Worm (Caenorhabditis elegans) whole organism, young adult: ENCODE results near the gene R07H5.16.

ENCODE experiments used
- C06A6.2 ChIP-seq: fragments of 200-800 bp; sonication (Bioruptor generic); conservative IDR thresholded peaks from 2 replicates; pipeline ENCODE4 v1.3.6; 2022; ENCODE audit warnings: missing genetic modification characterization, missing compliant biosample characterization
- C17E4.6 ChIP-seq: fragments of 200-800 bp; sonication (Bioruptor generic); IDR thresholded peaks from 2 replicates; pipeline ENCODE4 v1.3.6; 2022; ENCODE audit warnings: missing genetic modification reagents, missing genetic modification characterization, missing compliant biosample characterization
- F49E8.2 ChIP-seq: sonication (generic microtip); optimal IDR thresholded peaks from 3 replicates; lab custom pipeline; 2017; ENCODE audit warnings: missing genetic modification characterization, mild to moderate bottlenecking, missing compliant biosample characterization, antibody characterized with exemption, moderate library complexity; ENCODE audit not compliant: insufficient read depth
- F55B11.4 ChIP-seq: sonication (generic microtip); optimal IDR thresholded peaks from 2 replicates; lab custom pipeline; 2016; ENCODE audit warnings: missing compliant biosample characterization, missing genetic modification characterization, borderline replicate concordance; ENCODE audit not compliant: insufficient read depth
- Y56A3A.18 ChIP-seq: fragments of 200-800 bp; sonication (Bioruptor generic); IDR thresholded peaks from 2 replicates; pipeline ENCODE4 v1.3.6; 2022; ENCODE audit warnings: missing genetic modification reagents, missing genetic modification characterization, missing compliant biosample characterization
- Y67H2A.10 ChIP-seq: fragments of 200-800 bp; sonication (Bioruptor generic); conservative IDR thresholded peaks from 2 replicates; pipeline ENCODE4 v1.3.6; 2022; ENCODE audit warnings: missing genetic modification reagents, missing genetic modification characterization, missing compliant biosample characterization
- ama-1 ChIP-seq, 3 experiments: fragments of 150-350 bp in 1 of 3; sonication (generic microtip) in 2 of 3; optimal IDR thresholded peaks; 2 replicates each; lab custom pipeline; 2014 to 2018; ENCODE audit warnings: missing biosample characterization in 2 of 3, missing genetic modification characterization in 2 of 3, missing genetic modification reagents in 2 of 3
- athp-1 ChIP-seq: sonication (generic microtip); optimal IDR thresholded peaks from 2 replicates; lab custom pipeline; 2017; ENCODE audit warnings: mild to moderate bottlenecking, missing genetic modification characterization, missing compliant biosample characterization
- bed-1 ChIP-seq: fragments of 200-800 bp; sonication (Bioruptor generic); IDR thresholded peaks from 2 replicates; pipeline ENCODE4 v1.3.6; 2022; ENCODE audit warnings: missing genetic modification reagents, missing genetic modification characterization, missing compliant biosample characterization
- ceh-100 ChIP-seq: fragments of 200-800 bp; sonication (Bioruptor generic); IDR thresholded peaks from 2 replicates; pipeline ENCODE4 v1.3.6; 2022; ENCODE audit warnings: missing genetic modification reagents, missing genetic modification characterization, missing compliant biosample characterization
- ceh-40 ChIP-seq: fragments of 200-800 bp; sonication (Bioruptor generic); IDR thresholded peaks from 2 replicates; pipeline ENCODE4 v1.3.6; 2022; ENCODE audit warnings: missing genetic modification characterization, missing compliant biosample characterization
- ceh-91 ChIP-seq: fragments of 200-800 bp; sonication (Bioruptor generic); IDR thresholded peaks from 2 replicates; pipeline ENCODE4 v1.3.6; 2022; ENCODE audit warnings: missing genetic modification reagents, missing genetic modification characterization, missing compliant biosample characterization
- die-1 ChIP-seq: sonication (generic microtip); optimal IDR thresholded peaks from 2 replicates; lab custom pipeline; 2016; ENCODE audit warnings: missing genotype, mild to moderate bottlenecking, missing genetic modification characterization, missing compliant biosample characterization
- egl-44 ChIP-seq: fragments of 200-800 bp; sonication (Bioruptor generic); IDR thresholded peaks from 2 replicates; pipeline ENCODE4 v1.3.6; 2022; ENCODE audit warnings: missing genetic modification reagents, missing genetic modification characterization, missing compliant biosample characterization
- him-1 ChIP-seq: sonication (generic microtip); optimal IDR thresholded peaks from 2 replicates; lab custom pipeline; 2016; ENCODE audit warnings: missing genotype, missing genetic modification reagents, missing genetic modification characterization, missing compliant biosample characterization
- hlh-12 ChIP-seq: sonication (generic microtip); optimal IDR thresholded peaks from 2 replicates; lab custom pipeline; 2016; ENCODE audit warnings: missing genetic modification characterization, missing compliant biosample characterization
- hsf-1 ChIP-seq: fragments of 200-800 bp; sonication (Bioruptor generic); IDR thresholded peaks from 2 replicates; pipeline ENCODE4 v1.3.6; 2022; ENCODE audit warnings: missing genetic modification reagents, missing genetic modification characterization, missing compliant biosample characterization
- lag-1 ChIP-seq: fragments of 200-800 bp; sonication (Bioruptor generic); IDR thresholded peaks from 2 replicates; pipeline ENCODE4 v1.3.6; 2022; ENCODE audit warnings: missing genetic modification reagents, missing genetic modification characterization, missing compliant biosample characterization
- lin-35 ChIP-seq, 3 experiments: fragments of 150-350 bp in 2 of 3; sonication (generic microtip) in 1 of 3; optimal IDR thresholded peaks; 2 replicates each; lab custom pipeline; 2014 to 2018; ENCODE audit warnings: missing biosample characterization in 3 of 3, missing genetic modification characterization in 3 of 3, missing genetic modification reagents in 3 of 3
- lir-1 ChIP-seq: fragments of 200-800 bp; sonication (Bioruptor generic); conservative IDR thresholded peaks from 2 replicates; pipeline ENCODE4 v1.3.6; 2022; ENCODE audit warnings: missing genetic modification reagents, missing genetic modification characterization, missing compliant biosample characterization
- madf-3 ChIP-seq: fragments of 200-800 bp; sonication (Bioruptor generic); IDR thresholded peaks from 2 replicates; pipeline ENCODE4 v1.3.6; 2022; ENCODE audit warnings: missing genetic modification reagents, missing genetic modification characterization, missing compliant biosample characterization
- madf-6 ChIP-seq: fragments of 200-800 bp; sonication (Bioruptor generic); IDR thresholded peaks from 2 replicates; pipeline ENCODE4 v1.3.6; 2022; ENCODE audit warnings: missing genetic modification reagents, missing genetic modification characterization, missing compliant biosample characterization
- nhr-120 ChIP-seq: fragments of 200-800 bp; sonication (Bioruptor generic); IDR thresholded peaks from 2 replicates; pipeline ENCODE4 v1.3.6; 2022; ENCODE audit warnings: missing genetic modification characterization, missing compliant biosample characterization
- nhr-80 ChIP-seq: sonication (generic microtip); optimal IDR thresholded peaks from 2 replicates; lab custom pipeline; 2016; ENCODE audit warnings: missing genetic modification characterization, missing compliant biosample characterization
- pha-4 ChIP-seq: fragments of 150-350 bp; sonication (generic microtip); optimal IDR thresholded peaks from 2 replicates; lab custom pipeline; 2014; ENCODE audit warnings: missing biosample characterization, missing genetic modification reagents, missing genetic modification characterization
- snpc-1.1 ChIP-seq: sonication (generic microtip); optimal IDR thresholded peaks from 2 replicates; lab custom pipeline; 2017; ENCODE audit warnings: missing genetic modification characterization, mild to moderate bottlenecking, missing compliant biosample characterization, antibody characterized with exemption, moderate library complexity, missing genotype, missing genetic modification reagents; ENCODE audit not compliant: insufficient read depth
- tbp1 ChIP-seq: fragments of 200-800 bp; sonication (Bioruptor generic); optimal IDR thresholded peaks from 2 replicates; lab custom pipeline; 2018; ENCODE audit warnings: mild to moderate bottlenecking, missing genetic modification characterization, missing compliant biosample characterization
- tbx-9 ChIP-seq: sonication (generic microtip); optimal IDR thresholded peaks from 2 replicates; lab custom pipeline; 2016; ENCODE audit warnings: borderline replicate concordance, missing genetic modification characterization, inconsistent platforms, missing compliant biosample characterization
- unc-130 ChIP-seq: sonication (generic microtip); optimal IDR thresholded peaks from 2 replicates; lab custom pipeline; 2016; ENCODE audit warnings: missing genetic modification reagents, missing genetic modification characterization, missing compliant biosample characterization
- zfh-2 ChIP-seq: fragments of 200-800 bp; sonication (Bioruptor generic); conservative IDR thresholded peaks from 2 replicates; pipeline ENCODE4 v1.3.6; 2022; ENCODE audit warnings: missing genetic modification reagents, missing genetic modification characterization, missing compliant biosample characterization
- ztf-3 ChIP-seq: fragments of 200-800 bp; sonication (Bioruptor generic); optimal IDR thresholded peaks from 2 replicates; lab custom pipeline; 2018; ENCODE audit warnings: mild to moderate bottlenecking, missing genetic modification characterization, missing compliant biosample characterization

The R07H5.16 gene

DNA sequence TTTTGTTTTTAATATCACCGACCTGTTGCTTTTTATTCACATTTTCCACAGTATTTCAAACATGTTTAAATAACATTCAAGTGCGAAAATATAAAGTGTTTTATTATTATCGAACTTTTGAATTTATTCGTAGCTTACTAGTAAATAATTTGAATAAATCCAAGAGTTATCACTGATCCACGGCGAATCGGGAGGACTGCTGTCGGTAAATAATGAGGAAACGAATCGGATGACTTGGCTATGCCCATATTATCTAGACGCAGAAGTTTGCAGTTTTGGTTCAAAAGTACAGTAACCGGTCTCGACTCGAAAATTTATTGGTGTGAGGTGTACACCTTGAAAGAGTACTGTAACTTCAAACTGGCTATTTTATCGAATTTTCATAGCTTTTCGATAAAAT is 42.6 kb upstream of the R07H5.16 start:
- TF ChIP-seq F49E8.2 = peak; percentile 5
- 0 out of 2 replicates have a peak, but pooled peaks have one; percentile 53 for TF ChIP-seq madf-3 (GFP tag; lab: Robert Waterston, UW)
- no peak for TF ChIP-seq ceh-100 (GFP tag; lab: Robert Waterston, UW)
- TF ChIP-seq hsf-1 = 0 out of 2 replicates have a peak, but pooled peaks have one; percentile 62

DNA sequence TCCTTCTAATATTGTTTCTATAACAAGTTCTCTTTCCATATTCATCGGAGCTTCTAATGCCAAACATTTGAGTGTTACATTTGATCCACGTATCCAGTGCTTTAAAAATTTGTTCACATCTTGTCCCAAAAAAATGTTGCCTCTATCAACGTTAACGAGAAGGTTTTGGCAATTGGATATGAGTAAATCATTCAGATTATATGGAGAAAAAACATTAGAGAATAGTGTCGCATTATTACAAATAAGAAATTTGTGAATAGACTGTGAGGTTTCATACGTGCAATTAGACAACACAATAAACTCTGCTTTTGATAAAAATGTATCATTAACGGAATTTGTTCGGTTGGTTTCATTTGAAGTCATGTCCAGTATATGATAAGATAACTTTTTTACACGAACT is 39.2 kb upstream of the R07H5.16 start, which contains the start of gene mboa-4:
TSS of gene mboa-4 (minus strand) at position 101 of the 400 bp plus-strand sequence.
- TF ChIP-seq ceh-91 (GFP tag; lab: Robert Waterston, UW) (no peak), ztf-3 (GFP tag; lab: Kevin White, UChicago) (no peak), snpc-1.1 (tag; lab: Kevin White, UChicago) (no peak), nhr-120 (GFP tag; lab: Robert Waterston, UW) (no peak), F55B11.4 (no peak)

DNA sequence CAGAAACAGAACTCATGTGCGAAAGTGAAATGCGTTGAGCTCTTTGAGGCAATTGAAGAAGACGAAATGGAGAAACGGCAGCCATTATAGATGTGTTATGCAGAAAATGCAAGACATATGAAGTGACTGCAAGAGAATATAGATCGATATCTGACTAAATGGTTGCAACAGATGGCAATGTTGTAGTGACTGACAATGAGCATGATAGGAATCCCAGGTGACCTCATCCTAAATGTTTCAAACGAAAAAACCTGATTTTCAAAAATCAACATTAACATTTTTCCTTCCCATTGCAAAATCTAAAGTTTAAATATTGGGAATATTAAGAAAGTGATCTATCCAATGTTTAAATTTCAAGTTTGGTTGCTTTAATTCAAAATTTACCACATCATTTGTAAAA is 38.4 kb upstream of the R07H5.16 start, which contains the start of gene C08F8.15:
TSS of gene C08F8.15 (minus strand) at position 101 of the 400 bp plus-strand sequence.
- TF ChIP-seq bed-1 (GFP tag; lab: Robert Waterston, UW) = no peak
- TF ChIP-seq, all 124 proteins: peak for 0

DNA sequence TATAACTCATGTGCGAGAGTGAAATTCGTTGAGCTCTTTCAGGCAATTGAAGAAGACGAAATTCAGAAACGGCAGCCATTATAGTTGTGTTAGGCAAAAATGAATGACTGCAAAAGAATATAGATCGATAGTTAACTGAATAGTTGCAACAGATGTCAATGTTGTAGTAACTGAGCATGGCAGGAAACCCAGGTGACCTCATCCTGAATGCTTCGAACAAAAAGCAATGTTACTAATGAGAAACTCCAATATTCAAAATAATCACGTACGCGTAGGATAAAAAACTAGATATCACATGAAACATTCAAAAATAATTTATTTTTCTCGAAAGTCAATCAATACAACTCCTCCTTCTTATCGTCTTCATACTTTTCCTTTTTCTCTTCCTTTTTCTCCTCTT is 36.7 kb upstream of the R07H5.16 start, which contains the start of gene fbxb-9:
TSS of gene fbxb-9 (minus strand) at position 101 of the 400 bp plus-strand sequence.
- TF ChIP-seq lir-1 (GFP tag; lab: Robert Waterston, UW) = no peak
- no peak for TF ChIP-seq unc-130
- no peak for TF ChIP-seq zfh-2
- TF ChIP-seq athp-1 (tag; lab: Kevin White, UChicago) = no peak
- TF ChIP-seq tbp1 (GFP tag; lab: Kevin White, UChicago) = no peak
- TF ChIP-seq egl-44 (GFP tag; lab: Robert Waterston, UW) = no peak
- no peak for TF ChIP-seq die-1 (tag; lab: Kevin White, UChicago)

DNA sequence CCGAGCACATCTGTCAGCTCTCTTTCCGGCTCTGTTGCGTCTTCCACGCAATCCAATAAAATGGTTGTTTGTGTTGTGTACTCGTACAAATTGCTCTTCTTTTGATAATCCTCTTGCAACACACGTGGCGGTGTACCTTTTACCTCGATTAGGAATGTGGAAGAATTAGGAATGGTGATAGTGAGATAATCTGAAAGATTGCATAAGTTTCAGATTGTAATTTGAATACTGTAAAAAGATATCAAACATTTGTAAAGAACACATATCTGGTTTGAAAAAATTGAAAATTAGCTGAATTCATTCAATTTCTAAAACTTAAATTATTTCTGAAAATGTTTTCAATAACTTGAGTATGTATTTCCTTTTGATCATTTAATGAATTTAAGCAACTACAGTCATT is 34.3 kb upstream of the R07H5.16 start, which contains the start of gene C08F8.6:
TSS of gene C08F8.6 (minus strand) at position 101 of the 400 bp plus-strand sequence.
- TF ChIP-seq egl-44 (GFP tag; lab: Robert Waterston, UW) (no peak), pha-4 (tag; lab: Kevin White, UChicago) (no peak), ceh-40 (no peak), C17E4.6 (GFP tag; lab: Robert Waterston, UW) (no peak), lin-35 (GFP tag; optimal IDR thresholded peaks at IDR 0.05; lab: Kevin White, UChicago) (no peak), ama-1 (optimal IDR thresholded peaks at IDR 0.05; lab: Kevin White, UChicago) (no peak), ama-1 (GFP tag; optimal IDR thresholded peaks at IDR 0.05; lab: Kevin White, UChicago) (no peak), tbx-9 (tag; lab: Kevin White, UChicago) (no peak), lag-1 (0 out of 2 replicates have a peak, but pooled peaks have one; percentile 44)

DNA sequence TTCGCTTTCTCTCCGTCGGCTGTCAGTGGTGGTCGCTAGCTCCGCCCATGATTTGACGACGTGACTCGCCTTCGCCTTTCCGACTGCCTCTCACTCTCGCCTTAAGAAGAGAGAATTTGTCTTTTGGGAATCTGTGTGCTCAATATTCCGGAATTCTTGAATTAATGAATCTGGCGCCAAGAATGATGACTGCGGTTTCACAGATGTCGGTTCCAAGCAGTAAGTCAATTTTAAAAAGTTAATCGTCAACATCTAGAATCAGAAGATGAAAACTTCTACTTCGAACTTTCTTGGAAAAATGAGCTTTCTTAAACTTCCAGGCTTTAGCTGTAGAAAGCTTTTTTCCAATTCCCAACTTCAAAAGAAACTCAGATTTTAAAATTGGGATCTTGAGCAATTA is 29.5 kb upstream of the R07H5.16 start, which contains the start of gene nhr-67:
TSS of gene nhr-67 (plus strand) at position 97 of the 400 bp plus-strand sequence.
- TF ChIP-seq Y56A3A.18 (GFP tag; lab: Robert Waterston, UW) = no peak
- TF ChIP-seq madf-6 (GFP tag; lab: Robert Waterston, UW) = no peak
- no peak for TF ChIP-seq C06A6.2 (GFP tag; lab: Robert Waterston, UW)
- TF ChIP-seq lin-35 (GFP tag; optimal IDR thresholded peaks at IDR 0.05; lab: Kevin White, UChicago) = no peak
- TF ChIP-seq hlh-12 (tag; lab: Kevin White, UChicago) = no peak
- no peak for TF ChIP-seq him-1 (tag; lab: Kevin White, UChicago)
- no peak for TF ChIP-seq Y67H2A.10 (GFP tag; lab: Robert Waterston, UW)
- TF ChIP-seq die-1 (tag; lab: Kevin White, UChicago) = no peak
- no peak for TF ChIP-seq nhr-80 (tag; lab: Kevin White, UChicago)
- TF ChIP-seq, all 124 proteins: peak for 0
